Worm (Caenorhabditis elegans) whole organism, midembryonic: ENCODE data around the gene K11H12.4.

Source experiments
- flt-1 ChIP-seq: fragments of 200-800 bp; sonication (Bioruptor generic); IDR thresholded peaks from 2 replicates; pipeline ENCODE4 v1.3.6; 2022; ENCODE audit warnings: missing genetic modification characterization, missing compliant biosample characterization
- klf-2 ChIP-seq: fragments of 200-800 bp; sonication (Bioruptor generic); conservative IDR thresholded peaks from 2 replicates; pipeline ENCODE4 v1.3.6; 2022; ENCODE audit warnings: missing genetic modification reagents, missing genetic modification characterization, missing compliant biosample characterization
- med-1 ChIP-seq: sonication (generic microtip); optimal IDR thresholded peaks from 2 replicates; lab custom pipeline; 2017; ENCODE audit warnings: missing genetic modification characterization, mild to moderate bottlenecking, missing compliant biosample characterization, antibody characterized with exemption, missing genetic modification reagents; ENCODE audit not compliant: insufficient read depth
- tab-1 ChIP-seq: fragments of 200-800 bp; sonication (Bioruptor generic); IDR thresholded peaks from 2 replicates; pipeline ENCODE4 v1.3.6; 2022; ENCODE audit warnings: missing genetic modification characterization, missing compliant biosample characterization

DNA sequence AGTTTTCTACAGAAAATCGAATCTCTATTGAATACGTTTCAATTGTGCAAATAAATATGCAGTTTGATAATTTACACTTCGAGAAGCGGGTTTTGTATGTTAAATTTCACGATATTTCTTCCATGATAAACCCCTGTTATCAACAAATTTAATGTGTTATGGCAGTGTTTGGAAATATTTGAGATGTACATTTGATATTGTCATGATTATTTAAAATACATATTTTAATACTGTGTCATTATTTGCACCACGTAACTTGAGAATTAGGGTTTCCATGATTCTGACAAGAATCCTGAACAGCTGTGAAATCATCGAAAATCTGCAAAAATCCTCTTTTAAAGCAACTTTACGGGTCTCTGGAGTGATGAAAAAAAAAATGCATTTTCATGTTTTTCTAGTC, 5.2 kb downstream of the K11H12.4 start, which contains the start of gene K11H12.11:
- TF ChIP-seq tab-1 (GFP tag; lab: Robert Waterston, UW) (no peak), med-1 (GFP tag; lab: Kevin White, UChicago) (no peak), klf-2 (no peak), flt-1 (no peak)
